In genomic region chrIII:7880132-7880715, ce11 we compare ENCODE assay signal across 1 worm cellular context.
TF ChIP-seq lines count a peak whose summit lies in the region.

No protein-coding gene starts in this region.

TF ChIP-seq in whole organism, L1 larva, 84 proteins besides CTCF, POLR2A, EP300 and RAD21 (continued from another document):
- TF ChIP-seq rnt-1 (tag; optimal IDR thresholded peaks at IDR 0.05; lab: Kevin White, UChicago): peak; percentile 53
